Worm (Caenorhabditis elegans) whole organism, midembryonic: ENCODE results near the gene F23H12.5.

ENCODE experiments used
- T22C8.4 ChIP-seq: fragments of 200-800 bp; sonication (Bioruptor generic); IDR thresholded peaks from 2 replicates; pipeline ENCODE4 v1.3.6; 2022; ENCODE audit warnings: missing genetic modification characterization, missing compliant biosample characterization
- cog-1 ChIP-seq: sonication (generic microtip); optimal IDR thresholded peaks from 2 replicates; lab custom pipeline; 2016; ENCODE audit warnings: missing genetic modification characterization, missing compliant biosample characterization
- flt-1 ChIP-seq: fragments of 200-800 bp; sonication (Bioruptor generic); IDR thresholded peaks from 2 replicates; pipeline ENCODE4 v1.3.6; 2022; ENCODE audit warnings: missing genetic modification characterization, missing compliant biosample characterization
- klf-2 ChIP-seq: fragments of 200-800 bp; sonication (Bioruptor generic); conservative IDR thresholded peaks from 2 replicates; pipeline ENCODE4 v1.3.6; 2022; ENCODE audit warnings: missing genetic modification reagents, missing genetic modification characterization, missing compliant biosample characterization
- med-1 ChIP-seq: sonication (generic microtip); optimal IDR thresholded peaks from 2 replicates; lab custom pipeline; 2017; ENCODE audit warnings: missing genetic modification characterization, mild to moderate bottlenecking, missing compliant biosample characterization, antibody characterized with exemption, missing genetic modification reagents; ENCODE audit not compliant: insufficient read depth
- ref-1 ChIP-seq: fragments of 200-800 bp; sonication (Bioruptor generic); conservative IDR thresholded peaks from 2 replicates; pipeline ENCODE4 v1.3.6; 2022; ENCODE audit warnings: missing genetic modification reagents, missing genetic modification characterization, missing compliant biosample characterization
- tab-1 ChIP-seq: fragments of 200-800 bp; sonication (Bioruptor generic); IDR thresholded peaks from 2 replicates; pipeline ENCODE4 v1.3.6; 2022; ENCODE audit warnings: missing genetic modification characterization, missing compliant biosample characterization
- ztf-23 ChIP-seq: fragments of 200-800 bp; sonication (Bioruptor generic); IDR thresholded peaks from 2 replicates; pipeline ENCODE4 v1.3.6; 2022; ENCODE audit warnings: missing genetic modification reagents, missing genetic modification characterization, missing compliant biosample characterization
- ztf-29 ChIP-seq: fragments of 200-800 bp; sonication (Bioruptor generic); IDR thresholded peaks from 2 replicates; pipeline ENCODE4 v1.3.6; 2022; ENCODE audit warnings: missing genetic modification reagents, missing genetic modification characterization, missing compliant biosample characterization

The F23H12.5 gene

DNA sequence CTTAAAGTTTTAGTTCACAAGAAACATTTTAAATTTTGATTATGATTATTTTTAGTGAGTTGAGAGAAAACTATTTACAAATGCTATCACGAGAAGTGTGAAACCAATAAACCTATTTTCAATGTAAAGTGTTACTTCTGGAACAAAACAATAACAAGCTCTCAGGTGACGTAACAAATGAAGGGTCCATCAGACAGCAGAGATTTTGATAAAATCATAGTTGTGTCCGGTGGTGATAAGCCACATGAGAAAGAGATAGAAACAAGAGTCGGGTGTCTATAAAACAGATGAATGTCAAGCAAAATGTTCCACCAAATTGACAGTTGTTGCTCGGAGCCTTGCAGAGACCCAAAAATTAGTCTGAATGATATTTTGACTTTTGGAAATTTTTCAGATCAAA is 24.1 kb upstream of the F23H12.5 start:
- TF ChIP-seq klf-2 (GFP tag; lab: Robert Waterston, UW): no peak
- TF ChIP-seq cog-1: no peak
- TF ChIP-seq med-1 (GFP tag; lab: Kevin White, UChicago): no peak
- no peak for TF ChIP-seq ztf-23 (GFP tag; lab: Robert Waterston, UW)

ce11 chrV:12337894-12338293 is 20.6 kb upstream of the F23H12.5 start, which contains the start of gene twk-13:
Gene twk-13 (minus strand): TSS chrV:12337994.
- TF ChIP-seq ref-1 (GFP tag; lab: Robert Waterston, UW) (no peak), med-1 (GFP tag; lab: Kevin White, UChicago) (no peak), tab-1 (GFP tag; lab: Robert Waterston, UW) (no peak), ztf-23 (GFP tag; lab: Robert Waterston, UW) (no peak), ztf-29 (GFP tag; lab: Robert Waterston, UW) (no peak), flt-1 (GFP tag; lab: Robert Waterston, UW) (no peak), klf-2 (GFP tag; lab: Robert Waterston, UW) (no peak), T22C8.4 (GFP tag; lab: Robert Waterston, UW) (no peak), cog-1 (no peak)

- TF ChIP-seq ztf-23 (GFP tag; lab: Robert Waterston, UW): peak; percentile 88
- peak; percentile 83 for TF ChIP-seq cog-1
- no peak for TF ChIP-seq ref-1 (GFP tag; lab: Robert Waterston, UW)
- peak; percentile 54 for TF ChIP-seq med-1 (GFP tag; lab: Kevin White, UChicago)
- TF ChIP-seq ztf-29 (GFP tag; lab: Robert Waterston, UW): no peak
- TF ChIP-seq tab-1 (GFP tag; lab: Robert Waterston, UW): no peak
- peak; percentile 87 for TF ChIP-seq flt-1 (GFP tag; lab: Robert Waterston, UW)
- peak; percentile 72 for TF ChIP-seq klf-2 (GFP tag; lab: Robert Waterston, UW)
- no peak for TF ChIP-seq T22C8.4 (GFP tag; lab: Robert Waterston, UW)
Measured at ce11 chrV:12343419-12343969, 15.0 kb upstream of the F23H12.5 start, which contains the start of gene tomm-20. Gene tomm-20 (minus strand): TSS chrV:12343469.

- TF ChIP-seq flt-1 (GFP tag; lab: Robert Waterston, UW) (no peak), klf-2 (GFP tag; lab: Robert Waterston, UW) (no peak), med-1 (GFP tag; lab: Kevin White, UChicago) (no peak), tab-1 (GFP tag; lab: Robert Waterston, UW) (no peak), ref-1 (GFP tag; lab: Robert Waterston, UW) (no peak), ztf-29 (GFP tag; lab: Robert Waterston, UW) (no peak), ztf-23 (GFP tag; lab: Robert Waterston, UW) (no peak), cog-1 (no peak), T22C8.4 (GFP tag; lab: Robert Waterston, UW) (no peak)
Measured at ce11 chrV:12344845-12345244, 13.6 kb upstream of the F23H12.5 start, which contains the start of gene F23H12.3. Gene F23H12.3 (plus strand): TSS chrV:12345145.

- TF ChIP-seq tab-1 (GFP tag; lab: Robert Waterston, UW) (no peak), ref-1 (GFP tag; lab: Robert Waterston, UW) (no peak), med-1 (GFP tag; lab: Kevin White, UChicago) (no peak), flt-1 (GFP tag; lab: Robert Waterston, UW) (no peak), cog-1 (no peak), klf-2 (GFP tag; lab: Robert Waterston, UW) (no peak)
Measured at ce11 chrV:12345808-12346207, 12.6 kb upstream of the F23H12.5 start, which contains the start of gene snb-2. Gene snb-2 (minus strand): TSS chrV:12345908.

- TF ChIP-seq ref-1 (GFP tag; lab: Robert Waterston, UW) (no peak), klf-2 (GFP tag; lab: Robert Waterston, UW) (no peak), ztf-23 (GFP tag; lab: Robert Waterston, UW) (no peak), med-1 (GFP tag; lab: Kevin White, UChicago) (no peak), flt-1 (GFP tag; lab: Robert Waterston, UW) (no peak), cog-1 (no peak), T22C8.4 (GFP tag; lab: Robert Waterston, UW) (no peak), ztf-29 (GFP tag; lab: Robert Waterston, UW) (no peak), tab-1 (GFP tag; lab: Robert Waterston, UW) (no peak)
Measured at ce11 chrV:12347854-12348253, 10.6 kb upstream of the F23H12.5 start.

DNA sequence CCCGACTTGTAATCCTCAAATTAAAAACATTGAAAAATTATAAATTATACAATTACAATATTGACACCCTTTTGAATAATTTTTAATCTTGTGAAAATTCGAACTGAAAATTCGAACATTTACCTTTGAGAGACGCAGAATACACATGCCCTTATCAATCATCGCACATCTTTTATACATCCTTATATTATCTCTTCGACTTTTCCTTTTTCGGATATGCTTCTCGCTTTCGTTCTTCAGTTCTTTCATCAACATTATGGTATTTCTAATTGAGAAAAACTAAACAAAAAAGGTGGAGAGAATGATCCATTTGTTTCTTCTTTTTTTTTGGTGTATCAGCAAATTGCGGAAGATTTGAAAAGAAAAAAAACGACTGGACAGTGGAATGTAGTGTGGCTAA is 9.1 kb upstream of the F23H12.5 start:
- no peak for TF ChIP-seq flt-1 (GFP tag; lab: Robert Waterston, UW)

DNA sequence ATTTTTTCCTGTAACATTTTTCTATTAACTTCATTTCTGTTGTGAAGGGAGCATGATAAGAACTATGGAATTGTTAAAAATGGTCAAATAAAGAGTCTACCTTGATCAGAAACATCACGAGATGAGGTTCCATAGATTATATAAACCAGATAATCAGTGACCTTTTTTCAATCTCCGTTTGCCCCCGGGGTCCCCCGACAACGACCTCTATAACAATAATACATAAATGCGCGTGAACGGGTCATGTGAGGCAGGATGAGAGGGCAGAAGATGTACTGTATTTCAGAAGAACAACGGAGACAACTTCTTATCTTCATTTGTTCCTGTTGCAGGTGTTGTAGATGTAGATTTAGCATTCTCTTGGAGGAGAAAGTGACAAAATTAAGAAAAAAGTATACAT is 6.6 kb upstream of the F23H12.5 start:
- TF ChIP-seq med-1 (GFP tag; lab: Kevin White, UChicago) (no peak), T22C8.4 (GFP tag; lab: Robert Waterston, UW) (no peak), klf-2 (GFP tag; lab: Robert Waterston, UW) (no peak), ztf-29 (GFP tag; lab: Robert Waterston, UW) (no peak), cog-1 (no peak), flt-1 (GFP tag; lab: Robert Waterston, UW) (no peak), ref-1 (GFP tag; lab: Robert Waterston, UW) (no peak), tab-1 (GFP tag; lab: Robert Waterston, UW) (no peak), ztf-23 (GFP tag; lab: Robert Waterston, UW) (no peak)

DNA sequence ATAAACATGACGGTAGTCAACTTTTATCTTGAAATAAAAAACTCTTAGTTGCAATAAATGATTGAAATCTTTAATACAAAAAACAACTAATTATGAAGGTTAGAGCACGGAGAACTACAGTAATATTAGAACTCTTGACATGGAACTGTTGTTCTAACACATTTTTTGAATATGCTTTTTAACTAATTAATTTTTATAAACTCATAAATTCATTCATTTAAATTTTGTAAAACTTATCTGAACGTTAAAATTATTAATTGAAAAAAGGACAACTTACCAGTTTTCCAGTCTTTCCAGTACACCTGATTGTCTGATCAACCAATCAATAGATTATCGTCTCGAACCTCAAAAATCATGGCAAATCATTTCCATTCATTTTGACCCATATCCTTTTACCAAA is 6.0 kb upstream of the F23H12.5 start, which contains the start of gene sqt-3:
sqt-3 (plus strand) TSS at position 301 of the 400 bp plus-strand sequence.
- TF ChIP-seq ztf-23 (GFP tag; lab: Robert Waterston, UW): no peak
- no peak for TF ChIP-seq flt-1 (GFP tag; lab: Robert Waterston, UW)
- no peak for TF ChIP-seq ref-1 (GFP tag; lab: Robert Waterston, UW)
- TF ChIP-seq tab-1 (GFP tag; lab: Robert Waterston, UW): no peak
- no peak for TF ChIP-seq ztf-29 (GFP tag; lab: Robert Waterston, UW)
- TF ChIP-seq klf-2 (GFP tag; lab: Robert Waterston, UW): no peak
- no peak for TF ChIP-seq med-1 (GFP tag; lab: Kevin White, UChicago)
- TF ChIP-seq T22C8.4 (GFP tag; lab: Robert Waterston, UW): no peak
- TF ChIP-seq cog-1: no peak
